Worm (Caenorhabditis elegans): ENCODE measurements around the gene npr-15.

npr-15 gene

DNA sequence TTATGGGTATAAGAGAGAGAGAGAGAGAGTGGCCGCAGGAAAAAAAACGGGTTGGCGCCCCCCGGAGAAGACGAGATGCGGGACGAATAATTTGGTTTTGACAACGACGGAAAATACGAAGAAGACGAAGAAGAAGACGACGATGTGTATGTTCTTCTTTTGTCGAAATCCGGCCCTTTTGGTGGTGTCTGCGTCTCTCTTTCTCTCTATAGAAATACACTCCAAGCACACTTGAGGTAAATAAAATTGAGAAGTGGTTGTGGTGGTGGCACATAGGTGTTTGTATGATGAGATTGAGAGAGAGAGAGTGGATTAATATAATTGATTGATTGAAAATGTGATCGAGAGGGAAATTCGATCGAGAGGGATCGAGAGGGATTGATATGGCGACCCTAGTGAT is 21.6 kb downstream of the npr-15 start:
- TF ChIP-seq fkh-10 (GFP tag; optimal IDR thresholded peaks at IDR 0.05): peak; percentile 9
- no peak for TF ChIP-seq ZK546.5 (tag; optimal IDR thresholded peaks at IDR 0.05)
- peak; percentile 58 for TF ChIP-seq pha-4 (tag; optimal IDR thresholded peaks at IDR 0.05)
- peak; percentile 35 for TF ChIP-seq hmg-11 (tag; optimal IDR thresholded peaks at IDR 0.05)
- TF ChIP-seq nhr-25 (tag; optimal IDR thresholded peaks at IDR 0.05): peak; percentile 34
- TF ChIP-seq jun-1 (tag; optimal IDR thresholded peaks at IDR 0.05): no peak
- TF ChIP-seq nfya-1 (tag; optimal IDR thresholded peaks at IDR 0.05; ENCODE audit: insufficient read depth): peak; percentile 61
- TF ChIP-seq tbx-2 (tag; optimal IDR thresholded peaks at IDR 0.05): no peak
- TF ChIP-seq egl-5 (tag; optimal IDR thresholded peaks at IDR 0.05): peak; percentile 25

ce11 chrIII:3670984-3671383 is 23.5 kb downstream of the npr-15 start:
- no peak for TF ChIP-seq ama-1 (optimal IDR thresholded peaks at IDR 0.05)
- TF ChIP-seq hmg-11 (tag; optimal IDR thresholded peaks at IDR 0.05): peak; percentile 12
- peak; percentile 62 for TF ChIP-seq pha-4 (tag; optimal IDR thresholded peaks at IDR 0.05)
- TF ChIP-seq daf-12 (tag; optimal IDR thresholded peaks at IDR 0.05): no peak
- TF ChIP-seq nfya-1 (tag; optimal IDR thresholded peaks at IDR 0.05; ENCODE audit: insufficient read depth): peak; percentile 27

ce11 chrIII:3670336-3670735 is 24.1 kb downstream of the npr-15 start, which contains the start of gene C46F11.6:
TSS of gene C46F11.6 (minus strand) at chrIII:3670436.
- TF ChIP-seq nhr-28 (tag; optimal IDR thresholded peaks at IDR 0.05) (no peak), ztf-4 (tag; optimal IDR thresholded peaks at IDR 0.05) (no peak), egl-5 (tag; optimal IDR thresholded peaks at IDR 0.05) (no peak), mml-1 (tag; optimal IDR thresholded peaks at IDR 0.05) (no peak), nhr-12 (tag; optimal IDR thresholded peaks at IDR 0.05) (no peak), skn-1 (tag; optimal IDR thresholded peaks at IDR 0.05) (no peak), fkh-2 (tag; optimal IDR thresholded peaks at IDR 0.05) (no peak), lin-15B (tag; optimal IDR thresholded peaks at IDR 0.05) (no peak), nhr-76 (tag; optimal IDR thresholded peaks at IDR 0.05) (no peak), nfya-1 (tag; optimal IDR thresholded peaks at IDR 0.05; ENCODE audit: insufficient read depth) (no peak), tbx-2 (tag; optimal IDR thresholded peaks at IDR 0.05) (no peak), nhr-67 (tag; optimal IDR thresholded peaks at IDR 0.05) (no peak), nhr-237 (tag; optimal IDR thresholded peaks at IDR 0.05) (no peak), daf-12 (tag; optimal IDR thresholded peaks at IDR 0.05) (no peak)

- no peak for TF ChIP-seq unc-39 (tag; optimal IDR thresholded peaks at IDR 0.05)
- no peak for TF ChIP-seq nhr-76 (tag; optimal IDR thresholded peaks at IDR 0.05)
- peak; percentile 63 for TF ChIP-seq pha-4 (tag; optimal IDR thresholded peaks at IDR 0.05)
- no peak for TF ChIP-seq skn-1 (tag; optimal IDR thresholded peaks at IDR 0.05)
- TF ChIP-seq ceh-16 (tag; optimal IDR thresholded peaks at IDR 0.05): no peak
- no peak for TF ChIP-seq nhr-67 (tag; optimal IDR thresholded peaks at IDR 0.05)
- TF ChIP-seq sea-2 (GFP tag; optimal IDR thresholded peaks at IDR 0.05): no peak
- TF ChIP-seq elt-2 (tag; optimal IDR thresholded peaks at IDR 0.05): peak; percentile 15
- no peak for TF ChIP-seq nhr-43 (tag; optimal IDR thresholded peaks at IDR 0.05; ENCODE audit: poor library complexity, severe bottlenecking)
- no peak for TF ChIP-seq eor-1 (tag; optimal IDR thresholded peaks at IDR 0.05)
- TF ChIP-seq nhr-11 (tag; optimal IDR thresholded peaks at IDR 0.05): no peak
- TF ChIP-seq hmg-11 (tag; optimal IDR thresholded peaks at IDR 0.05): peak; percentile 88
- no peak for TF ChIP-seq fos-1 (tag; optimal IDR thresholded peaks at IDR 0.05)
- TF ChIP-seq nhr-77 (tag; optimal IDR thresholded peaks at IDR 0.05): no peak
- TF ChIP-seq elt-3 (tag; optimal IDR thresholded peaks at IDR 0.05): no peak
- TF ChIP-seq nhr-237 (tag; optimal IDR thresholded peaks at IDR 0.05): no peak
- peak; percentile 45 for TF ChIP-seq lin-39 (tag; optimal IDR thresholded peaks at IDR 0.05)
- TF ChIP-seq ztf-4 (tag; optimal IDR thresholded peaks at IDR 0.05): no peak
- peak; percentile 43 for TF ChIP-seq nfya-1 (tag; optimal IDR thresholded peaks at IDR 0.05; ENCODE audit: insufficient read depth)
- TF ChIP-seq mdl-1 (tag; optimal IDR thresholded peaks at IDR 0.05): no peak
- no peak for TF ChIP-seq unc-62 (GFP tag; optimal IDR thresholded peaks at IDR 0.05)
- TF ChIP-seq egl-5 (tag; optimal IDR thresholded peaks at IDR 0.05): no peak
- TF ChIP-seq nhr-12 (tag; optimal IDR thresholded peaks at IDR 0.05): no peak
These were observed 30.2 kb downstream of the npr-15 start, which contains the start of gene C46F11.4 for ce11 chrIII:3664224-3664623. TSS of gene C46F11.4 (minus strand) at chrIII:3664304.

- TF ChIP-seq ceh-28 (tag; optimal IDR thresholded peaks at IDR 0.05) (peak; percentile 57), nhr-77 (tag; optimal IDR thresholded peaks at IDR 0.05) (no peak), lin-39 (tag; optimal IDR thresholded peaks at IDR 0.05) (no peak), nhr-25 (tag; optimal IDR thresholded peaks at IDR 0.05) (no peak)
These were observed 37.0 kb downstream of the npr-15 start, which contains the start of gene C46F11.5 for ce11 chrIII:3657479-3657878. TSS of gene C46F11.5 (minus strand) at chrIII:3657606.

Measured in whole organism, L3 larva.